Worm (Caenorhabditis elegans) whole organism, late embryonic: Measurements from ENCODE around the gene scl-8.

Experiments
- F13H6.1 ChIP-seq: sonication (generic microtip); optimal IDR thresholded peaks from 2 replicates; lab custom pipeline; 2016; ENCODE audit warnings: missing genetic modification characterization, missing compliant biosample characterization
- dmd-4 ChIP-seq: sonication (generic microtip); optimal IDR thresholded peaks from 2 replicates; lab custom pipeline; 2016; ENCODE audit warnings: borderline replicate concordance, missing genetic modification characterization, missing compliant biosample characterization
- fkh-10 ChIP-seq: fragments of 150-350 bp; optimal IDR thresholded peaks from 2 replicates; lab custom pipeline; 2014; ENCODE audit warnings: missing biosample characterization, missing genetic modification reagents, missing genetic modification characterization
- mec-3 ChIP-seq: sonication (generic microtip); optimal IDR thresholded peaks from 2 replicates; lab custom pipeline; 2016; ENCODE audit warnings: borderline replicate concordance, missing genetic modification characterization, missing compliant biosample characterization
- nfya-1 ChIP-seq: sonication (generic microtip); optimal IDR thresholded peaks from 2 replicates; lab custom pipeline; 2017; ENCODE audit warnings: missing genetic modification characterization, mild to moderate bottlenecking, missing compliant biosample characterization, antibody characterized with exemption, moderate library complexity
- pag-3 ChIP-seq: sonication (generic microtip); optimal IDR thresholded peaks from 2 replicates; lab custom pipeline; 2016; ENCODE audit warnings: missing compliant biosample characterization, missing genetic modification characterization, borderline replicate concordance
- unc-86 ChIP-seq: sonication (generic microtip); optimal IDR thresholded peaks from 2 replicates; lab custom pipeline; 2016; ENCODE audit warnings: missing genetic modification characterization, missing compliant biosample characterization

DNA sequence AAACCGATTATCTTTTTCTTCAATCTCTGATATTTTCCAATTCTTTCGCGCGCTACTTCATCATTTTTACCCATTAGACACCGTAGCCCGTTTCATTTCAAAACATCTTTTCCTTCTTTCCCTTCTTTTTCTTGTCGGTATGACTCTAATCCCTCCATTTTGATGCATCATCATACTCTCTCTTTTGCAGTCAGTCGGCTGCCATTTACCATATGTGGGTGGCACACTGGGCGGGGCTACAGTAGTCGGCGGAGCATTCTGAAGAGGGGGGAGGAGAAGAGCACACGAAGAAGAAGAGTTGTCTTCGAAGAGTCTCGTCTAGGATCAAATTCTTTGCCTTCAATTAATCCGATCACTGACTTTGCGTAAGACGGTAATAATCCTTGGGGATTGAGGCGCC, 47.2 kb downstream of the scl-8 start, which contains the start of gene unc-30:
- TF ChIP-seq mec-3 (tag; lab: Kevin White, UChicago) (no peak), dmd-4 (no peak), unc-86 (tag; lab: Kevin White, UChicago) (no peak), nfya-1 (tag; lab: Kevin White, UChicago) (peak; percentile 3), fkh-10 (GFP tag; lab: Kevin White, UChicago) (no peak), pag-3 (no peak), F13H6.1 (tag; lab: Kevin White, UChicago) (no peak)
